Worm (Caenorhabditis elegans): Measurements from ENCODE around the gene idpc-5.

idpc-5 gene

ce11 chrV:9625604-9626446 is 3.1 kb upstream of the idpc-5 start, which contains the start of gene T06E4.7:
TSS of gene T06E4.7 (plus strand) at chrV:9626396.
- TF ChIP-seq unc-62 (GFP tag; optimal IDR thresholded peaks at IDR 0.05): no peak

- TF ChIP-seq unc-62 (GFP tag; optimal IDR thresholded peaks at IDR 0.05): no peak
Observed at ce11 chrV:9625122-9625521, 2.4 kb upstream of the idpc-5 start, which contains the start of gene idpc-4. TSS of gene idpc-4 (plus strand) at chrV:9625422.

ce11 chrV:9621437-9621836 is 1.3 kb downstream of the idpc-5 start:
- no peak for TF ChIP-seq unc-62 (GFP tag; optimal IDR thresholded peaks at IDR 0.05)

ce11 chrV:9620417-9620816 is 2.3 kb downstream of the idpc-5 start:
- no peak for TF ChIP-seq unc-62 (GFP tag; optimal IDR thresholded peaks at IDR 0.05)

ce11 chrV:9619850-9620249 is 2.9 kb downstream of the idpc-5 start, which contains the start of gene idpc-6:
TSS of gene idpc-6 (plus strand) at chrV:9620150.
- TF ChIP-seq unc-62 (GFP tag; optimal IDR thresholded peaks at IDR 0.05): no peak

ce11 chrV:9618919-9619318 is 3.8 kb downstream of the idpc-5 start, which contains the start of gene idpc-7:
TSS of gene idpc-7 (minus strand) at chrV:9619019.
- no peak for TF ChIP-seq unc-62 (GFP tag; optimal IDR thresholded peaks at IDR 0.05)

ce11 chrV:9618420-9618819 is 4.3 kb downstream of the idpc-5 start:
- TF ChIP-seq unc-62 (GFP tag; optimal IDR thresholded peaks at IDR 0.05): no peak

ce11 chrV:9616687-9617086 is 6.0 kb downstream of the idpc-5 start:
- no peak for TF ChIP-seq unc-62 (GFP tag; optimal IDR thresholded peaks at IDR 0.05)

ce11 chrV:9616130-9616529 is 6.6 kb downstream of the idpc-5 start:
- no peak for TF ChIP-seq unc-62 (GFP tag; optimal IDR thresholded peaks at IDR 0.05)

- no peak for TF ChIP-seq unc-62 (GFP tag; optimal IDR thresholded peaks at IDR 0.05)
Observed at ce11 chrV:9615725-9616124, 7.0 kb downstream of the idpc-5 start, which contains the start of gene pqn-63. TSS of gene pqn-63 (plus strand) at chrV:9616031.

ce11 chrV:9609217-9609616 is 13.5 kb downstream of the idpc-5 start:
- no peak for TF ChIP-seq unc-62 (GFP tag; optimal IDR thresholded peaks at IDR 0.05)

- TF ChIP-seq unc-62 (GFP tag; optimal IDR thresholded peaks at IDR 0.05): no peak
Observed at ce11 chrV:9608256-9608655, 14.5 kb downstream of the idpc-5 start, which contains the start of gene dop-2. TSS of gene dop-2 (plus strand) at chrV:9608556.

ce11 chrV:9590317-9590716 is 32.4 kb downstream of the idpc-5 start, which contains the start of gene K09G1.2:
TSS of gene K09G1.2 (plus strand) at chrV:9590617.
- TF ChIP-seq unc-62 (GFP tag; optimal IDR thresholded peaks at IDR 0.05): no peak

- no peak for TF ChIP-seq unc-62 (GFP tag; optimal IDR thresholded peaks at IDR 0.05)
Observed at ce11 chrV:9588574-9588973, 34.2 kb downstream of the idpc-5 start.

ce11 chrV:9587619-9588018 is 35.1 kb downstream of the idpc-5 start:
- TF ChIP-seq unc-62 (GFP tag; optimal IDR thresholded peaks at IDR 0.05): no peak

- no peak for TF ChIP-seq unc-62 (GFP tag; optimal IDR thresholded peaks at IDR 0.05)
Observed at ce11 chrV:9584263-9584662, 38.5 kb downstream of the idpc-5 start.

- TF ChIP-seq unc-62 (GFP tag; optimal IDR thresholded peaks at IDR 0.05): no peak
Observed at ce11 chrV:9583323-9583644, 39.5 kb downstream of the idpc-5 start, which contains the start of gene K09G1.1. TSS of gene K09G1.1 (plus strand) at chrV:9583545.

Data from whole organism, dauer.